Worm (Caenorhabditis elegans) whole organism, late embryonic: ENCODE results near the gene F58F12.12.

Source experiments
- ets-4 ChIP-seq: sonication (generic microtip); optimal IDR thresholded peaks from 2 replicates; lab custom pipeline; 2016; ENCODE audit warnings: missing genetic modification characterization, missing compliant biosample characterization
- hlh-8 ChIP-seq: sonication (generic microtip); optimal IDR thresholded peaks from 2 replicates; lab custom pipeline; 2016; ENCODE audit warnings: missing genotype, missing genetic modification characterization, missing compliant biosample characterization
- pqm-1 ChIP-seq: sonication (generic microtip); optimal IDR thresholded peaks from 2 replicates; lab custom pipeline; 2016; ENCODE audit warnings: missing genetic modification characterization, missing compliant biosample characterization
- sox-4 ChIP-seq: sonication (generic microtip); optimal IDR thresholded peaks from 2 replicates; lab custom pipeline; 2017; ENCODE audit warnings: mild to moderate bottlenecking, missing genetic modification characterization, inconsistent platforms, missing compliant biosample characterization
- unc-55 ChIP-seq: sonication (generic microtip); optimal IDR thresholded peaks from 2 replicates; lab custom pipeline; 2017; ENCODE audit warnings: missing biosample characterization, missing genetic modification reagents, missing genetic modification characterization

ce11 chrII:6401649-6402048 lies 20.7 kb downstream of the F58F12.12 start, which contains the start of gene btb-2:
- TF ChIP-seq ets-4 (tag; lab: Kevin White, UChicago) (no peak), unc-55 (no peak), pqm-1 (no peak), sox-4 (no peak), hlh-8 (tag; lab: Kevin White, UChicago) (no peak)
